Worm (Caenorhabditis elegans): ENCODE measurements around the gene sdz-20.

- TF ChIP-seq dmd-4 (tag; optimal IDR thresholded peaks at IDR 0.05) (no peak), nhr-12 (tag; optimal IDR thresholded peaks at IDR 0.05) (no peak), snpc-4 (tag; optimal IDR thresholded peaks at IDR 0.05) (no peak), lin-13 (GFP tag; optimal IDR thresholded peaks at IDR 0.05) (no peak), unc-62 (GFP tag; optimal IDR thresholded peaks at IDR 0.05) (no peak), nhr-77 (tag; optimal IDR thresholded peaks at IDR 0.05) (no peak), ama-1 (optimal IDR thresholded peaks at IDR 0.05) (no peak), ztf-11 (tag; optimal IDR thresholded peaks at IDR 0.05) (no peak), nhr-10 (tag; optimal IDR thresholded peaks at IDR 0.05) (no peak), ZK546.5 (tag; optimal IDR thresholded peaks at IDR 0.05) (no peak), nhr-25 (tag; optimal IDR thresholded peaks at IDR 0.05) (no peak), nhr-11 (tag; optimal IDR thresholded peaks at IDR 0.05) (no peak), aly-2 (tag; optimal IDR thresholded peaks at IDR 0.05) (no peak)
Observed at ce11 chrIII:13359256-13359655, 25.4 kb downstream of the sdz-20 start, which contains the start of gene F53A2.9.

Measured in whole organism, L2 larva.